Fruit fly (Drosophila melanogaster) whole organism, prepupa: ENCODE data around the gene CG11550.

Experiments used
- CG11294 ChIP-seq: fragments of 200-800 bp; sonication (Bioruptor generic); IDR thresholded peaks from 2 replicates; pipeline ENCODE4 v1.3.6; 2022; ENCODE audit warnings: missing biosample characterization, missing genetic modification characterization
- CG11762 ChIP-seq: fragments of 200-800 bp; sonication (Bioruptor generic); optimal IDR thresholded peaks from 3 replicates; lab custom pipeline; 2016; ENCODE audit warnings: missing biosample characterization, missing genetic modification characterization; ENCODE audit not compliant: insufficient read depth
- CG11902 ChIP-seq: fragments of 200-800 bp; sonication (Bioruptor generic); optimal IDR thresholded peaks from 3 replicates; lab custom pipeline; 2016; ENCODE audit warnings: missing biosample characterization, missing genetic modification characterization
- CG15336 ChIP-seq: fragments of 200-800 bp; sonication (Bioruptor generic); IDR thresholded peaks from 2 replicates; pipeline ENCODE4 v1.3.6; 2022; ENCODE audit warnings: missing biosample characterization, missing genetic modification characterization
- CG16779 ChIP-seq: fragments of 200-800 bp; sonication (Bioruptor generic); optimal IDR thresholded peaks from 3 replicates; lab custom pipeline; 2017; ENCODE audit warnings: missing biosample characterization, mild to moderate bottlenecking, missing genetic modification characterization
- CG3032 ChIP-seq: fragments of 200-800 bp; optimal IDR thresholded peaks from 2 replicates; lab custom pipeline; 2019; ENCODE audit warnings: missing biosample characterization, mild to moderate bottlenecking, missing genetic modification characterization, moderate library complexity
- CG31627 ChIP-seq: fragments of 200-800 bp; sonication (Bioruptor generic); optimal IDR thresholded peaks from 3 replicates; lab custom pipeline; 2016; ENCODE audit warnings: missing biosample characterization, missing genetic modification characterization
- CG32006 ChIP-seq: fragments of 200-800 bp; sonication (Bioruptor generic); optimal IDR thresholded peaks from 3 replicates; lab custom pipeline; 2017; ENCODE audit warnings: missing biosample characterization, mild to moderate bottlenecking, missing genetic modification characterization
- CG34406 ChIP-seq: fragments of 200-800 bp; sonication (Bioruptor generic); optimal IDR thresholded peaks from 3 replicates; lab custom pipeline; 2016; ENCODE audit warnings: missing biosample characterization, missing genetic modification characterization
- CG4318 ChIP-seq: fragments of 200-800 bp; sonication (Bioruptor generic); optimal IDR thresholded peaks from 3 replicates; lab custom pipeline; 2017; ENCODE audit warnings: missing biosample characterization, mild to moderate bottlenecking, missing genetic modification characterization
- CG6276 ChIP-seq: fragments of 200-800 bp; sonication (Bioruptor generic); optimal IDR thresholded peaks from 2 replicates; lab custom pipeline; 2017; ENCODE audit warnings: missing biosample characterization, mild to moderate bottlenecking, missing genetic modification characterization
- CG6792 ChIP-seq: fragments of 200-800 bp; sonication (Bioruptor generic); optimal IDR thresholded peaks from 3 replicates; lab custom pipeline; 2016; ENCODE audit warnings: missing biosample characterization, missing genetic modification characterization
- CG6808 ChIP-seq: fragments of 200-800 bp; sonication (Bioruptor generic); optimal IDR thresholded peaks from 3 replicates; lab custom pipeline; 2017; ENCODE audit warnings: missing biosample characterization, missing genetic modification characterization, mild to moderate bottlenecking, moderate library complexity, missing genetic modification reagents
- CG6854 ChIP-seq: fragments of 200-800 bp; sonication (Bioruptor generic); optimal IDR thresholded peaks from 2 replicates; lab custom pipeline; 2017; ENCODE audit warnings: missing biosample characterization, mild to moderate bottlenecking, missing genetic modification characterization
- CG7368 ChIP-seq: fragments of 200-800 bp; sonication (Bioruptor generic); optimal IDR thresholded peaks from 3 replicates; lab custom pipeline; 2016; ENCODE audit warnings: missing biosample characterization, missing genetic modification characterization
- CG8119 ChIP-seq: fragments of 200-800 bp; sonication (Bioruptor generic); IDR thresholded peaks from 3 replicates; pipeline ENCODE4 v1.3.6; 2022; ENCODE audit warnings: missing biosample characterization, missing genetic modification characterization
- CG8632 ChIP-seq: fragments of 200-800 bp; sonication (Bioruptor generic); optimal IDR thresholded peaks from 3 replicates; lab custom pipeline; 2016; ENCODE audit warnings: missing biosample characterization, missing genetic modification characterization
- CG9139 ChIP-seq: fragments of 200-800 bp; sonication (Bioruptor generic); optimal IDR thresholded peaks from 3 replicates; lab custom pipeline; 2017; ENCODE audit warnings: missing biosample characterization, mild to moderate bottlenecking, missing genetic modification characterization
- Eip78C ChIP-seq: fragments of 200-800 bp; sonication (Bioruptor generic); peaks from one replicate; lab custom pipeline; 2016; ENCODE audit warnings: missing biosample characterization, missing genetic modification characterization
- Eip93F ChIP-seq: fragments of 200-800 bp; sonication (Bioruptor generic); optimal IDR thresholded peaks from 2 replicates; lab custom pipeline; 2016; ENCODE audit warnings: missing biosample characterization, mild to moderate bottlenecking, missing genetic modification characterization
- Ets96B ChIP-seq: fragments of 200-800 bp; optimal IDR thresholded peaks from 2 replicates; lab custom pipeline; 2019; ENCODE audit warnings: missing biosample characterization, mild to moderate bottlenecking, missing genetic modification characterization, moderate library complexity
- Gug ChIP-seq: fragments of 200-800 bp; sonication (Bioruptor generic); IDR thresholded peaks from 2 replicates; pipeline ENCODE4 v1.3.6; 2022; ENCODE audit warnings: missing biosample characterization, missing genetic modification characterization
- Hr38 ChIP-seq: sonication (Bioruptor generic); optimal IDR thresholded peaks from 2 replicates; lab custom pipeline; 2016; ENCODE audit warnings: missing biosample characterization, missing genetic modification characterization
- Met ChIP-seq: fragments of 200-800 bp; sonication (Bioruptor generic); optimal IDR thresholded peaks from 3 replicates; lab custom pipeline; 2016; ENCODE audit warnings: missing biosample characterization, missing genetic modification characterization
- OdsH ChIP-seq: fragments of 200-800 bp; sonication (Bioruptor generic); optimal IDR thresholded peaks from 3 replicates; lab custom pipeline; 2016; ENCODE audit warnings: missing biosample characterization, missing genetic modification characterization
- Smox ChIP-seq: fragments of 200-800 bp; sonication (Bioruptor generic); optimal IDR thresholded peaks from 3 replicates; lab custom pipeline; 2016; ENCODE audit warnings: missing biosample characterization, missing genetic modification characterization
- Sox102F ChIP-seq: fragments of 200-800 bp; sonication (Bioruptor generic); optimal IDR thresholded peaks from 2 replicates; lab custom pipeline; 2016; ENCODE audit warnings: missing biosample characterization, mild to moderate bottlenecking, missing genetic modification characterization
- Sox14 ChIP-seq: fragments of 200-800 bp; sonication (Bioruptor generic); optimal IDR thresholded peaks from 3 replicates; lab custom pipeline; 2016; ENCODE audit warnings: missing biosample characterization, missing genetic modification characterization
- Sox15 ChIP-seq: fragments of 200-800 bp; sonication (Bioruptor generic); optimal IDR thresholded peaks from 3 replicates; lab custom pipeline; 2016; ENCODE audit warnings: missing biosample characterization, missing genetic modification characterization
- acj6 ChIP-seq: fragments of 200-800 bp; sonication (Bioruptor generic); optimal IDR thresholded peaks from 3 replicates; lab custom pipeline; 2016; ENCODE audit warnings: missing biosample characterization, missing genetic modification characterization
- cyc ChIP-seq: fragments of 200-800 bp; sonication (Bioruptor generic); optimal IDR thresholded peaks from 3 replicates; lab custom pipeline; 2016; ENCODE audit warnings: missing biosample characterization, missing genetic modification characterization
- dsx ChIP-seq: fragments of 200-800 bp; optimal IDR thresholded peaks from 3 replicates; lab custom pipeline; 2019; ENCODE audit warnings: missing biosample characterization, mild to moderate bottlenecking, missing genetic modification characterization, moderate library complexity; ENCODE audit not compliant: poor library complexity, severe bottlenecking
- eg ChIP-seq: fragments of 200-800 bp; sonication (Bioruptor generic); IDR thresholded peaks from 3 replicates; pipeline ENCODE4 v1.3.6; 2022; ENCODE audit warnings: missing biosample characterization, missing genetic modification characterization
- esn ChIP-seq: fragments of 200-800 bp; sonication (Bioruptor generic); optimal IDR thresholded peaks from 2 replicates; lab custom pipeline; 2016; ENCODE audit warnings: missing biosample characterization, mild to moderate bottlenecking, missing genetic modification characterization, moderate library complexity
- fkh ChIP-seq: fragments of 200-800 bp; sonication (Bioruptor generic); optimal IDR thresholded peaks from 3 replicates; lab custom pipeline; 2017; ENCODE audit warnings: missing biosample characterization, mild to moderate bottlenecking, missing genetic modification characterization, moderate library complexity
- lz ChIP-seq: fragments of 200-800 bp; sonication (Bioruptor generic); optimal IDR thresholded peaks from 3 replicates; lab custom pipeline; 2016; ENCODE audit warnings: missing biosample characterization, missing genetic modification characterization
- net ChIP-seq: fragments of 200-800 bp; sonication (Bioruptor generic); optimal IDR thresholded peaks from 3 replicates; lab custom pipeline; 2016; ENCODE audit warnings: missing biosample characterization, missing genetic modification characterization
- pdm3 ChIP-seq: fragments of 200-800 bp; sonication (Bioruptor generic); optimal IDR thresholded peaks from 3 replicates; lab custom pipeline; 2016; ENCODE audit warnings: missing biosample characterization, missing genetic modification characterization
- salr ChIP-seq, 2 experiments: fragments of 200-800 bp; sonication (Bioruptor generic); optimal IDR thresholded peaks; 3 replicates each; lab custom pipeline; 2016 to 2018; ENCODE audit warnings: missing biosample characterization in 2 of 2, missing genetic modification characterization in 2 of 2, mild to moderate bottlenecking in 1 of 2
- spab ChIP-seq: fragments of 200-800 bp; sonication (Bioruptor generic); optimal IDR thresholded peaks from 2 replicates; lab custom pipeline; 2017; ENCODE audit warnings: missing biosample characterization, mild to moderate bottlenecking, missing genetic modification characterization, missing genetic modification reagents
- ss ChIP-seq, 2 experiments: fragments of 200-800 bp; sonication (Bioruptor generic); optimal IDR thresholded peaks; 2 replicates in 1 of 2; 3 replicates in 1 of 2; lab custom pipeline; 2017 to 2018; ENCODE audit warnings: mild to moderate bottlenecking in 2 of 2, missing biosample characterization in 2 of 2, missing genetic modification characterization in 2 of 2, moderate library complexity in 1 of 2
- svp ChIP-seq: fragments of 200-800 bp; sonication (Bioruptor generic); peaks from one replicate; lab custom pipeline; 2016; ENCODE audit warnings: missing biosample characterization, missing genetic modification characterization
- vri ChIP-seq: fragments of 200-800 bp; sonication (Bioruptor generic); optimal IDR thresholded peaks from 3 replicates; lab custom pipeline; 2016; ENCODE audit warnings: missing biosample characterization, mild to moderate bottlenecking, missing genetic modification characterization

CG11550 gene

dm6 chr3R:31721466-31721865 is 41.8 kb upstream of the CG11550 start:
- no peak for TF ChIP-seq CG7368 (GFP tag; lab: Kevin White, UChicago)
- TF ChIP-seq CG32006, result peak; percentile 51
- TF ChIP-seq CG11294 (GFP tag; lab: Robert Waterston, UW), result no peak
- peak in 1 of 2 experiments; percentile 2 for TF ChIP-seq salr (GFP tag; optimal IDR thresholded peaks at IDR 0.05; lab: Kevin White, UChicago)

dm6 chr3R:31720112-31720511 is 40.4 kb upstream of the CG11550 start:
- TF ChIP-seq fkh (GFP tag; lab: Kevin White, UChicago) (peak; percentile 4), CG15336 (GFP tag; lab: Robert Waterston, UW) (0 out of 2 replicates have a peak, but pooled peaks have one; percentile 10), dsx (GFP tag; lab: Kevin White, UChicago) (peak; percentile 10), CG6808 (GFP tag; lab: Kevin White, UChicago) (peak; percentile 1), Hr38 (GFP tag; lab: Kevin White, UChicago) (no peak)

dm6 chr3R:31719497-31719896 is 39.8 kb upstream of the CG11550 start:
- TF ChIP-seq CG6854 (GFP tag; lab: Kevin White, UChicago), result no peak
- no peak for TF ChIP-seq fkh (GFP tag; lab: Kevin White, UChicago)
- TF ChIP-seq CG9139 (GFP tag; lab: Kevin White, UChicago), result no peak
- no peak for TF ChIP-seq Sox102F (GFP tag; lab: Kevin White, UChicago)

dm6 chr3R:31718967-31719366 is 39.3 kb upstream of the CG11550 start:
- TF ChIP-seq Sox14, result no peak
- peak; percentile 25 to 32 for TF ChIP-seq ss (GFP tag; optimal IDR thresholded peaks at IDR 0.05; lab: Kevin White, UChicago)
- TF ChIP-seq pdm3 (GFP tag; lab: Kevin White, UChicago), result no peak
- peak; percentile 6 for TF ChIP-seq Eip78C
- no peak for TF ChIP-seq Hr38 (GFP tag; lab: Kevin White, UChicago)
- TF ChIP-seq spab, result no peak
- TF ChIP-seq svp, result peak; percentile 65
- TF ChIP-seq CG6792 (GFP tag; lab: Kevin White, UChicago), result no peak
- 0 out of 3 replicates have a peak, but pooled peaks have one; percentile 18 for TF ChIP-seq eg (GFP tag; lab: Robert Waterston, UW)
- no peak for TF ChIP-seq cyc (GFP tag; lab: Kevin White, UChicago)
- peak; percentile 16 for TF ChIP-seq fkh (GFP tag; lab: Kevin White, UChicago)

- peak; percentile 52 for TF ChIP-seq OdsH
- no peak for TF ChIP-seq CG16779 (tag; lab: Kevin White, UChicago)
- TF ChIP-seq CG6276 (GFP tag; lab: Kevin White, UChicago), result no peak
- 0 out of 2 replicates have a peak, but pooled peaks have one; percentile 14 for TF ChIP-seq CG15336 (GFP tag; lab: Robert Waterston, UW)
- TF ChIP-seq lz (GFP tag; lab: Kevin White, UChicago), result peak; percentile 13
- TF ChIP-seq Sox15, result peak; percentile 16
- peak; percentile 47 for TF ChIP-seq pdm3 (GFP tag; lab: Kevin White, UChicago)
- peak; percentile 36 for TF ChIP-seq Smox (GFP tag; lab: Kevin White, UChicago)
- TF ChIP-seq CG11902, result peak; percentile 10
- TF ChIP-seq Ets96B (tag; lab: Kevin White, UChicago), result peak; percentile 8
- TF ChIP-seq CG6792 (GFP tag; lab: Kevin White, UChicago), result peak; percentile 54
- peak; percentile 22 for TF ChIP-seq CG4318 (GFP tag; lab: Kevin White, UChicago)
- TF ChIP-seq spab, result peak; percentile 21
- peak; percentile 49 for TF ChIP-seq esn
- peak; percentile 2 for TF ChIP-seq CG11762 (GFP tag; lab: Kevin White, UChicago)
- no peak for TF ChIP-seq net (GFP tag; lab: Kevin White, UChicago)
- TF ChIP-seq cyc (GFP tag; lab: Kevin White, UChicago), result peak; percentile 59
- TF ChIP-seq Eip93F, result peak; percentile 6
- peak; percentile 27 for TF ChIP-seq CG8632 (GFP tag; lab: Kevin White, UChicago)
- TF ChIP-seq CG31627 (GFP tag; lab: Kevin White, UChicago), result peak; percentile 28
- TF ChIP-seq CG3032 (tag; lab: Kevin White, UChicago), result peak; percentile 39
- TF ChIP-seq dsx (GFP tag; lab: Kevin White, UChicago), result no peak
- peak; percentile 3 for TF ChIP-seq vri (GFP tag; lab: Kevin White, UChicago)
- TF ChIP-seq Gug, result no peak
- TF ChIP-seq Met, result peak; percentile 45
- peak; percentile 59 for TF ChIP-seq acj6 (GFP tag; lab: Kevin White, UChicago)
- TF ChIP-seq CG34406 (GFP tag; lab: Kevin White, UChicago), result peak; percentile 47
- TF ChIP-seq Hr38 (GFP tag; lab: Kevin White, UChicago), result no peak
- no peak for TF ChIP-seq CG8119 (GFP tag; lab: Robert Waterston, UW)
Measured at dm6 chr3R:31718168-31718565, 38.5 kb upstream of the CG11550 start.
